Worm (Caenorhabditis elegans): ENCODE measurements around the gene tbx-31.

- TF ChIP-seq flt-1 (GFP tag; IDR thresholded peaks at IDR 0.05), result no peak
- no peak for TF ChIP-seq ama-1 (optimal IDR thresholded peaks at IDR 0.05)
Measured at ce11 chrX:1667056-1667455, 6.9 kb downstream of the tbx-31 start.

Measured in whole organism, early embryonic.